Fruit fly (Drosophila melanogaster) whole organism, embryonic: ENCODE measurements around the gene CG32225.

Source experiments
- Abd-B ChIP-seq: fragments of 200-800 bp; sonication (Bioruptor generic); optimal IDR thresholded peaks from 2 replicates; lab custom pipeline; 2018; ENCODE audit warnings: missing biosample characterization, mild to moderate bottlenecking, missing genetic modification characterization, moderate library complexity
- CG10147 ChIP-seq: fragments of 200-800 bp; sonication (Bioruptor generic); optimal IDR thresholded peaks from 2 replicates; lab custom pipeline; 2019; ENCODE audit warnings: missing biosample characterization, mild to moderate bottlenecking, missing genetic modification characterization, moderate library complexity
- CG12104 ChIP-seq: fragments of 200-800 bp; sonication (Bioruptor generic); optimal IDR thresholded peaks from 3 replicates; lab custom pipeline; 2016; ENCODE audit warnings: missing biosample characterization, missing genetic modification characterization
- CG12236 ChIP-seq: fragments of 200-800 bp; sonication (Bioruptor generic); optimal IDR thresholded peaks from 2 replicates; lab custom pipeline; 2016; ENCODE audit warnings: missing biosample characterization, missing genetic modification characterization
- CG13287 ChIP-seq: fragments of 200-800 bp; sonication (Bioruptor generic); IDR thresholded peaks from 2 replicates; pipeline ENCODE4 v1.3.6; 2022; ENCODE audit warnings: missing biosample characterization, missing genetic modification characterization; ENCODE audit not compliant: partially characterized antibody
- CG1529 ChIP-seq: fragments of 200-800 bp; sonication (Bioruptor generic); optimal IDR thresholded peaks from 3 replicates; lab custom pipeline; 2018; ENCODE audit warnings: missing biosample characterization, missing genetic modification characterization
- CG15696 ChIP-seq: fragments of 200-800 bp; sonication (Bioruptor generic); optimal IDR thresholded peaks from 2 replicates; lab custom pipeline; 2019; ENCODE audit warnings: missing biosample characterization, mild to moderate bottlenecking, missing genetic modification characterization, moderate library complexity
- CG2199 ChIP-seq: fragments of 200-800 bp; sonication (Bioruptor generic); IDR thresholded peaks from 3 replicates; pipeline ENCODE4 v1.3.6; 2022; ENCODE audit warnings: missing biosample characterization, missing genetic modification characterization
- CG2678 ChIP-seq: fragments of 200-800 bp; sonication (Bioruptor generic); optimal IDR thresholded peaks from 3 replicates; lab custom pipeline; 2019; ENCODE audit warnings: missing biosample characterization, mild to moderate bottlenecking, missing genetic modification characterization, moderate library complexity
- CG2712 ChIP-seq: fragments of 200-800 bp; optimal IDR thresholded peaks from 3 replicates; lab custom pipeline; 2019; ENCODE audit warnings: missing biosample characterization, mild to moderate bottlenecking, missing genetic modification characterization, moderate library complexity
- CG32532 ChIP-seq: fragments of 200-800 bp; sonication (Bioruptor generic); IDR thresholded peaks from 2 replicates; pipeline ENCODE4 v1.3.6; 2022; ENCODE audit warnings: missing biosample characterization, missing genetic modification characterization
- CG4328 ChIP-seq: fragments of 200-800 bp; sonication (Bioruptor generic); optimal IDR thresholded peaks from 3 replicates; lab custom pipeline; 2017; ENCODE audit warnings: missing biosample characterization, missing genetic modification reagents, missing genetic modification characterization
- CG7271 ChIP-seq: fragments of 200-800 bp; sonication (Bioruptor generic); optimal IDR thresholded peaks from 2 replicates; lab custom pipeline; 2018; ENCODE audit warnings: missing biosample characterization, mild to moderate bottlenecking, missing genetic modification characterization, moderate library complexity
- CG7928 ChIP-seq: fragments of 200-800 bp; sonication (Bioruptor generic); optimal IDR thresholded peaks from 2 replicates; lab custom pipeline; 2017; ENCODE audit warnings: missing biosample characterization, mild to moderate bottlenecking, missing genetic modification characterization
- CG7963 ChIP-seq: fragments of 200-800 bp; sonication (Bioruptor generic); IDR thresholded peaks from 3 replicates; pipeline ENCODE4 v1.3.6; 2022; ENCODE audit warnings: missing biosample characterization, missing genetic modification characterization; ENCODE audit not compliant: partially characterized antibody
- D19A ChIP-seq: fragments of 200-800 bp; optimal IDR thresholded peaks from 3 replicates; lab custom pipeline; 2019; ENCODE audit warnings: missing biosample characterization, mild to moderate bottlenecking, missing genetic modification characterization, moderate library complexity
- HLH3B ChIP-seq: fragments of 200-800 bp; sonication (Bioruptor generic); IDR thresholded peaks from 2 replicates; pipeline ENCODE4 v1.3.6; 2022; ENCODE audit warnings: missing biosample characterization, missing genetic modification characterization
- Hr39 ChIP-seq: fragments of >200 bp; optimal IDR thresholded peaks from 2 replicates; lab custom pipeline; 2017
- Jarid2 ChIP-seq: fragments of 200-800 bp; sonication (Bioruptor generic); optimal IDR thresholded peaks from 3 replicates; lab custom pipeline; 2017; ENCODE audit warnings: mild to moderate bottlenecking, missing biosample characterization, missing genetic modification reagents, missing genetic modification characterization
- Lhr ChIP-seq: fragments of 200-800 bp; sonication (Bioruptor generic); optimal IDR thresholded peaks from 3 replicates; lab custom pipeline; 2017; ENCODE audit warnings: mild to moderate bottlenecking, missing biosample characterization, missing genetic modification reagents, missing genetic modification characterization
- Mad ChIP-seq: fragments of 200-800 bp; sonication (Bioruptor generic); optimal IDR thresholded peaks from 2 replicates; lab custom pipeline; 2016; ENCODE audit warnings: missing biosample characterization, missing genetic modification characterization
- Nf-YC ChIP-seq: fragments of 200-800 bp; optimal IDR thresholded peaks from 3 replicates; lab custom pipeline; 2019; ENCODE audit warnings: missing biosample characterization, mild to moderate bottlenecking, missing genetic modification characterization, moderate library complexity
- Sin3A ChIP-seq: fragments of >200 bp; optimal IDR thresholded peaks from 2 replicates; lab custom pipeline; 2018
- Sox102F ChIP-seq: fragments of 200-800 bp; sonication (Bioruptor generic); optimal IDR thresholded peaks from 2 replicates; lab custom pipeline; 2018; ENCODE audit warnings: missing biosample characterization, mild to moderate bottlenecking, missing genetic modification characterization, moderate library complexity
- Ssrp ChIP-seq: fragments of 200-800 bp; sonication (Bioruptor generic); optimal IDR thresholded peaks from 2 replicates; lab custom pipeline; 2018; ENCODE audit warnings: missing biosample characterization, mild to moderate bottlenecking, missing genetic modification characterization, moderate library complexity
- Stat92E ChIP-seq, 3 experiments: fragments of >200 bp in 2 of 3; fragments of 200-800 bp in 1 of 3; sonication (Bioruptor generic) in 1 of 3; optimal IDR thresholded peaks; 2 replicates each; lab custom pipeline; 2017 to 2019; ENCODE audit warnings: missing biosample characterization in 3 of 3, missing genetic modification characterization in 3 of 3, mild to moderate bottlenecking in 1 of 3, moderate library complexity in 1 of 3
- ara ChIP-seq: fragments of 200-800 bp; sonication (Bioruptor generic); IDR thresholded peaks from 2 replicates; pipeline ENCODE4 v1.3.6; 2022; ENCODE audit warnings: missing biosample characterization, missing genetic modification characterization
- ato ChIP-seq: fragments of 200-800 bp; sonication (Bioruptor generic); IDR thresholded peaks from 2 replicates; pipeline ENCODE4 v1.3.6; 2022; ENCODE audit warnings: missing biosample characterization, missing genetic modification characterization; ENCODE audit not compliant: partially characterized antibody
- cg ChIP-seq: fragments of 200-800 bp; sonication (Bioruptor generic); optimal IDR thresholded peaks from 3 replicates; lab custom pipeline; 2019; ENCODE audit warnings: missing biosample characterization, mild to moderate bottlenecking, missing genetic modification characterization, moderate library complexity
- exex ChIP-seq: fragments of 200-800 bp; sonication (Bioruptor generic); optimal IDR thresholded peaks from 4 replicates; lab custom pipeline; 2018; ENCODE audit warnings: missing biosample characterization, mild to moderate bottlenecking, missing genetic modification characterization, moderate library complexity
- ftz-f1 ChIP-seq: fragments of 200-800 bp; sonication (Bioruptor generic); optimal IDR thresholded peaks from 2 replicates; lab custom pipeline; 2016; ENCODE audit warnings: missing biosample characterization, missing genetic modification characterization
- gem ChIP-seq: fragments of 200-800 bp; sonication (Bioruptor generic); optimal IDR thresholded peaks from 2 replicates; lab custom pipeline; 2019; ENCODE audit warnings: missing biosample characterization, mild to moderate bottlenecking, missing genetic modification characterization, moderate library complexity
- hth ChIP-seq: fragments of >200 bp; optimal IDR thresholded peaks from 2 replicates; lab custom pipeline; 2017; ENCODE audit warnings: inconsistent platforms
- inv ChIP-seq: fragments of 200-800 bp; sonication (Bioruptor generic); IDR thresholded peaks from 2 replicates; pipeline ENCODE4 v1.3.6; 2022; ENCODE audit warnings: missing biosample characterization, missing genetic modification characterization; ENCODE audit not compliant: partially characterized antibody
- lbe ChIP-seq: fragments of 200-800 bp; sonication (Bioruptor generic); optimal IDR thresholded peaks from 2 replicates; lab custom pipeline; 2016; ENCODE audit warnings: missing biosample characterization, mild to moderate bottlenecking, missing genetic modification characterization
- lola ChIP-seq, 3 experiments: fragments of >200 bp in 2 of 3; fragments of 200-800 bp in 1 of 3; sonication (Bioruptor generic) in 1 of 3; optimal IDR thresholded peaks; 2 replicates each; lab custom pipeline; 2017 to 2019; ENCODE audit warnings: missing biosample characterization in 3 of 3, missing genetic modification characterization in 3 of 3, mild to moderate bottlenecking in 1 of 3, moderate library complexity in 1 of 3
- oc ChIP-seq: fragments of 200-800 bp; sonication (Bioruptor generic); optimal IDR thresholded peaks from 2 replicates; lab custom pipeline; 2018; ENCODE audit warnings: missing biosample characterization, mild to moderate bottlenecking, missing genetic modification characterization, moderate library complexity
- prd ChIP-seq, 3 experiments: fragments of >200 bp in 2 of 3; fragments of 200-800 bp in 1 of 3; sonication (Bioruptor generic) in 1 of 3; optimal IDR thresholded peaks in 2 of 3; IDR thresholded peaks in 1 of 3; 2 replicates in 2 of 3; 3 replicates in 1 of 3; pipeline versions ENCODE4 v1.3.6 to Lab custom; 2017 to 2022; ENCODE audit warnings: missing biosample characterization in 1 of 3, missing genetic modification characterization in 1 of 3
- pros ChIP-seq: fragments of 200-800 bp; sonication (Bioruptor generic); optimal IDR thresholded peaks from 3 replicates; lab custom pipeline; 2019; ENCODE audit warnings: missing biosample characterization, mild to moderate bottlenecking, missing genetic modification characterization, moderate library complexity
- repo ChIP-seq: fragments of 200-800 bp; sonication (Bioruptor generic); optimal IDR thresholded peaks from 2 replicates; lab custom pipeline; 2016; ENCODE audit warnings: missing biosample characterization, missing genetic modification characterization
- run ChIP-seq: fragments of 200-800 bp; sonication (Bioruptor generic); optimal IDR thresholded peaks from 3 replicates; lab custom pipeline; 2018; ENCODE audit warnings: missing biosample characterization, mild to moderate bottlenecking, missing genetic modification characterization
- scrt ChIP-seq: fragments of 200-800 bp; sonication (Bioruptor generic); optimal IDR thresholded peaks from 2 replicates; lab custom pipeline; 2018; ENCODE audit warnings: missing biosample characterization, mild to moderate bottlenecking, missing genetic modification characterization, moderate library complexity
- seq ChIP-seq: fragments of 200-800 bp; sonication (Bioruptor generic); IDR thresholded peaks from 2 replicates; pipeline ENCODE4 v1.3.6; 2022; ENCODE audit warnings: missing biosample characterization, missing genetic modification characterization
- sob ChIP-seq: fragments of 200-800 bp; sonication (Bioruptor generic); IDR thresholded peaks from 2 replicates; pipeline ENCODE4 v1.3.6; 2022; ENCODE audit warnings: missing biosample characterization, missing genetic modification characterization
- tna ChIP-seq: fragments of 200-800 bp; sonication (Bioruptor generic); IDR thresholded peaks from 2 replicates; pipeline ENCODE4 v1.3.6; 2022; ENCODE audit warnings: missing biosample characterization, missing genetic modification characterization; ENCODE audit not compliant: partially characterized antibody
- unc-4 ChIP-seq: fragments of 200-800 bp; sonication (Bioruptor generic); IDR thresholded peaks from 2 replicates; pipeline ENCODE4 v1.3.6; 2022; ENCODE audit warnings: missing biosample characterization, missing genetic modification characterization; ENCODE audit not compliant: partially characterized antibody
- zfh1 ChIP-seq: fragments of 200-800 bp; sonication (Bioruptor generic); IDR thresholded peaks from 3 replicates; pipeline ENCODE4 v1.3.6; 2022; ENCODE audit warnings: missing biosample characterization, missing genetic modification characterization

The CG32225 gene

dm6 chr3L:20347762-20348580 is 41.9 kb upstream of the CG32225 start, which contains the start of the genes Rbbp5 and eRF1 (continued):
- no peak for TF ChIP-seq CG7271 (tag; lab: Kevin White, UChicago)
- TF ChIP-seq Sox102F = no peak
- TF ChIP-seq gem (tag; lab: Kevin White, UChicago) = peak; percentile 89
- TF ChIP-seq repo (GFP tag; lab: Kevin White, UChicago) = no peak
- peak; percentile 41; the same call in 1 of the 2 replicates for TF ChIP-seq seq (GFP tag; lab: Robert Waterston, UW)
- no peak for TF ChIP-seq oc (tag; lab: Kevin White, UChicago)
- peak; percentile 69 for TF ChIP-seq CG10147 (GFP tag; lab: Kevin White, UChicago)
- peak; percentile 83 for TF ChIP-seq unc-4
- no peak for TF ChIP-seq prd (optimal IDR thresholded peaks at IDR 0.05; lab: Kevin White, UChicago)
- TF ChIP-seq prd (GFP tag; IDR thresholded peaks at IDR 0.05; lab: Robert Waterston, UW) = peak; percentile 88
- TF ChIP-seq pros (GFP tag; lab: Kevin White, UChicago) = no peak
- peak; percentile 92 for TF ChIP-seq inv
- TF ChIP-seq CG1529 (GFP tag; lab: Kevin White, UChicago) = peak; percentile 12
- TF ChIP-seq ara (GFP tag; lab: Robert Waterston, UW) = peak; percentile 69
- peak; percentile 85 for TF ChIP-seq CG2712 (tag; lab: Kevin White, UChicago)
- TF ChIP-seq CG2199 (GFP tag; lab: Robert Waterston, UW) = no peak
- TF ChIP-seq cg (GFP tag; lab: Kevin White, UChicago) = no peak
- no peak for TF ChIP-seq CG12236 (GFP tag; lab: Kevin White, UChicago)
- peak; percentile 65; the same call in 1 of the 2 replicates for TF ChIP-seq HLH3B (GFP tag; lab: Robert Waterston, UW)
- TF ChIP-seq lbe (GFP tag; lab: Kevin White, UChicago) = peak; percentile 43
- no peak for TF ChIP-seq D19A (tag; lab: Kevin White, UChicago)
- peak; percentile 85 for TF ChIP-seq sob (GFP tag; lab: Robert Waterston, UW)
- peak; percentile 87 for TF ChIP-seq CG32532 (GFP tag; lab: Robert Waterston, UW)
- TF ChIP-seq scrt (GFP tag; lab: Kevin White, UChicago) = no peak
- TF ChIP-seq CG15696 (tag; lab: Kevin White, UChicago) = peak; percentile 80
- no peak for TF ChIP-seq ftz-f1 (GFP tag; lab: Kevin White, UChicago)
- peak; percentile 75 for TF ChIP-seq tna (GFP tag; lab: Robert Waterston, UW)
- TF ChIP-seq CG13287 = peak; percentile 86
- TF ChIP-seq ato (GFP tag; lab: Robert Waterston, UW) = peak; percentile 81
- TF ChIP-seq run (tag; lab: Kevin White, UChicago) = no peak
- TF ChIP-seq Jarid2 (GFP tag; lab: Kevin White, UChicago) = no peak
- TF ChIP-seq Mad = peak; percentile 54
- TF ChIP-seq Nf-YC = peak; percentile 75
- no peak for TF ChIP-seq hth (lab: Kevin White, UChicago)
- TF ChIP-seq CG7928 = peak; percentile 19
- peak; percentile 28 for TF ChIP-seq exex (tag; lab: Kevin White, UChicago)
- peak; percentile 80 for TF ChIP-seq CG2678 (tag; lab: Kevin White, UChicago)
- peak; percentile 56 for TF ChIP-seq Lhr (GFP tag; lab: Kevin White, UChicago)
- peak; percentile 60 for TF ChIP-seq CG12104
- TF ChIP-seq lola (GFP tag; optimal IDR thresholded peaks at IDR 0.05; lab: Kevin White, UChicago) = peak in 1 of 3 experiments; percentile 77
- no peak for TF ChIP-seq Hr39 (lab: Kevin White, UChicago)
- no peak for TF ChIP-seq Stat92E (GFP tag; optimal IDR thresholded peaks at IDR 0.05; lab: Kevin White, UChicago)
- peak; percentile 72 for TF ChIP-seq Abd-B
- TF ChIP-seq Sin3A (lab: Kevin White, UChicago) = no peak
- TF ChIP-seq zfh1 (GFP tag; lab: Robert Waterston, UW) = peak; percentile 85
- TF ChIP-seq CG7963 (GFP tag; lab: Robert Waterston, UW) = peak; percentile 84
- peak; percentile 10 for TF ChIP-seq CG4328 (GFP tag; lab: Kevin White, UChicago)
- TF ChIP-seq Ssrp (tag; lab: Kevin White, UChicago) = peak; percentile 74
